Worm (Caenorhabditis elegans): Measurements from ENCODE around the gene F46B6.10.

Gene F46B6.10

ce11 chrV:9756242-9756641 is 45.6 kb downstream of the F46B6.10 start, which contains the start of gene hrg-3:
Gene hrg-3 (plus strand): TSS chrV:9756468.
- TF ChIP-seq ceh-32 (tag; optimal IDR thresholded peaks at IDR 0.05; ENCODE audit: poor library complexity) (no peak), vab-7 (GFP tag; IDR thresholded peaks at IDR 0.05) (no peak), php-3 (GFP tag; IDR thresholded peaks at IDR 0.05) (peak; percentile 66), nhr-28 (tag; optimal IDR thresholded peaks at IDR 0.05) (no peak), ztf-7 (tag; optimal IDR thresholded peaks at IDR 0.05) (peak; percentile 92), daf-16 (GFP tag; optimal IDR thresholded peaks at IDR 0.05) (no peak), daf-16 (tag; optimal IDR thresholded peaks at IDR 0.05) (no peak), mxl-2 (GFP tag; conservative IDR thresholded peaks at IDR 0.05) (no peak), daf-8 (GFP tag; IDR thresholded peaks at IDR 0.05) (no peak), pqm-1 (tag; optimal IDR thresholded peaks at IDR 0.05) (peak; percentile 31), set-16 (GFP tag; IDR thresholded peaks at IDR 0.05) (no peak), spr-1 (tag; optimal IDR thresholded peaks at IDR 0.05) (no peak), gei-8 (GFP tag; optimal IDR thresholded peaks at IDR 0.05) (no peak), lin-1 (GFP tag; IDR thresholded peaks at IDR 0.05) (no peak), nhr-77 (tag; optimal IDR thresholded peaks at IDR 0.05) (no peak), aly-2 (tag; optimal IDR thresholded peaks at IDR 0.05) (no peak), saeg-2 (GFP tag; IDR thresholded peaks at IDR 0.05) (no peak), Y75B8A.6 (GFP tag; IDR thresholded peaks at IDR 0.05) (no peak)

ce11 chrV:9755725-9756124 is 46.1 kb downstream of the F46B6.10 start, which contains the start of gene F58E6.8:
Gene F58E6.8 (minus strand): TSS chrV:9755825.
- TF ChIP-seq ceh-62 (tag; optimal IDR thresholded peaks at IDR 0.05) (no peak), dmd-6 (GFP tag; IDR thresholded peaks at IDR 0.05) (no peak), fkh-10 (GFP tag; optimal IDR thresholded peaks at IDR 0.05) (no peak), dmd-9 (GFP tag; IDR thresholded peaks at IDR 0.05) (no peak), tag-97 (GFP tag; IDR thresholded peaks at IDR 0.05) (no peak), vab-7 (GFP tag; IDR thresholded peaks at IDR 0.05) (no peak), egl-27 (tag; optimal IDR thresholded peaks at IDR 0.05) (no peak), mxl-2 (GFP tag; conservative IDR thresholded peaks at IDR 0.05) (no peak)

DNA sequence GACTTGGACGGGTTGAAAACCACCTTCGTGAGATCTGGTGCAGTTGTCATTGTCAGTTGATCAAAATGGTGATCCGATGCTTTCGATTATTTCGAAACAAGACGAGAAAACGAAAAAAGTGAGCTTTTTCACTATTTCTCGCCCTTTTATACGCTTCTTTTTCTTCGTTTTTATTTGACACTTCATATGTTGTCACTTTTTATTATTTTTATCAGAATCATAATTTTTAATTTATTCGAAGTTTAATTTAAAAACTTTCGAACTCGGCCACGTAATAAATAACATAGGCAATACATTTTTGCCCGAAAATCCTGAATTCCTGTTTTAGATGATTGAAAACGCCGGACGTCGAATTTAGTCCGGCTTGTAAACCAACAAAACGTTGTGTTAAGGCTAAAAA is 47.4 kb downstream of the F46B6.10 start, which contains the start of gene F58E6.5:
F58E6.5 (minus strand) TSS at position 101 of the 400 bp plus-strand sequence.
- TF ChIP-seq nhr-25 (tag; optimal IDR thresholded peaks at IDR 0.05; ENCODE audit: borderline replicate concordance, insufficient read depth) (no peak), dmd-8 (GFP tag; IDR thresholded peaks at IDR 0.05) (no peak), F37D6.2 (tag; optimal IDR thresholded peaks at IDR 0.05) (no peak), zfp-3 (GFP tag; conservative IDR thresholded peaks at IDR 0.05) (no peak), dve-1 (tag; optimal IDR thresholded peaks at IDR 0.05; ENCODE audit: insufficient read depth) (no peak), saeg-2 (GFP tag; IDR thresholded peaks at IDR 0.05) (no peak), nhr-111 (GFP tag; optimal IDR thresholded peaks at IDR 0.05) (no peak), cey-2 (tag; optimal IDR thresholded peaks at IDR 0.05; ENCODE audit: borderline replicate concordance, insufficient read depth) (no peak), rbr-2 (tag; optimal IDR thresholded peaks at IDR 0.05) (no peak), lin-15B (tag; optimal IDR thresholded peaks at IDR 0.05) (no peak), nhr-10 (tag; optimal IDR thresholded peaks at IDR 0.05) (no peak), ceh-44 (GFP tag; IDR thresholded peaks at IDR 0.05) (no peak), D1046.2 (GFP tag; IDR thresholded peaks at IDR 0.05) (no peak), ztf-7 (tag; optimal IDR thresholded peaks at IDR 0.05) (no peak), T20F7.1 (GFP tag; optimal IDR thresholded peaks at IDR 0.05) (no peak), ZK546.5 (tag; optimal IDR thresholded peaks at IDR 0.05) (no peak)
